Fruit fly (Drosophila melanogaster) whole organism: ENCODE results near the gene CG14881.

Source experiments
- CG8478 ChIP-seq: fragments of >200 bp; optimal IDR thresholded peaks from 2 replicates; lab custom pipeline; 2018; ENCODE audit warnings: inconsistent platforms
- Dll ChIP-seq: fragments of >200 bp; optimal IDR thresholded peaks from 2 replicates; lab custom pipeline; 2017
- pan ChIP-seq: fragments of >200 bp; optimal IDR thresholded peaks from 2 replicates; lab custom pipeline; 2017
- psq ChIP-seq: fragments of >200 bp; optimal IDR thresholded peaks from 2 replicates; lab custom pipeline; 2017
- usp ChIP-seq: fragments of >200 bp; optimal IDR thresholded peaks from 2 replicates; lab custom pipeline; 2017; ENCODE audit warnings: missing biosample characterization, missing genetic modification characterization, mixed read lengths

dm6 chr3R:16385586-16385985 lies 49.1 kb upstream of the CG14881 start:
- no peak for TF ChIP-seq psq (lab: Kevin White, UChicago)
- no peak for TF ChIP-seq usp
- TF ChIP-seq Dll: no peak
- no peak for TF ChIP-seq CG8478 (lab: Kevin White, UChicago)
- no peak for TF ChIP-seq pan
